Fruit fly (Drosophila melanogaster): ENCODE results near the gene Kr-h2.

DNA sequence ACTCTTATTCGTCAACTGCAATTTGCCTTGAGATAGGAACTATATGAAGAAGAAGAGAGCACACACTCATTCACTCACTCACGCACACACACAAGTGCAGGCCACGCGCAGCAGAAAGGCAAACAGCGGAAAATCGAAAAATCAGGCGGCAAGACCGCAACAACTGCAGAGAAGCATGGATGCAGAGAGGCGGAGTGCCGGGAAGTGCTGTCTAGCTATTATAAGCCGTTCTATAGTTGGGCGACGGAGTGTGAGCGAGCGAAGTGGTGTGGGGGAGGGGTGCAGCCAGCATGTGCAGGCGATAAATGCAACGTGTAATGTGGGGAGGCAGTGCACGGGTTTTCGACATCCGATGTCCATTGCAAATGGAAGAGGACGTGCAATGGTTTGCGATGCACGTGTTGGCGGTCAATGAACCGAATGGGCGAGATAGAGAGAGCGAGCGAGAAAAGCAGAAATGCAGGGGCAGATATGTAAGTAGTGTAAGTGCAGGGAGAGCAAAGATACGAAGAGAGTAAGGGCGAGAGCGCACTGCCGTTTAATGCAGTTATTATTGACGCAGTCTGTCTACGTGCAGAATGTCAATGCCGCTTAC lies 8.1 kb downstream of the Kr-h2 start:
- no peak for TF ChIP-seq CG8478 (optimal IDR thresholded peaks at IDR 0.05)
- no peak for TF ChIP-seq usp (GFP tag; optimal IDR thresholded peaks at IDR 0.05)
- TF ChIP-seq Dll (optimal IDR thresholded peaks at IDR 0.05) = no peak
- no peak for TF ChIP-seq psq (optimal IDR thresholded peaks at IDR 0.05)
- TF ChIP-seq pan (optimal IDR thresholded peaks at IDR 0.05) = no peak

Measured in whole organism.